Fruit fly (Drosophila melanogaster): Measurements from ENCODE around the gene CG14300.
A peak's percentile ranks its signal among the peaks of the same experiment; 100 is the strongest.

dm6 chr3R:18658945-18659642 is 34.4 kb downstream of the CG14300 start, which contains the start of the genes CG31224 and CstF64:
- no peak for TF ChIP-seq Pif1B (GFP tag; optimal IDR thresholded peaks at IDR 0.05)
- peak; percentile 61 for TF ChIP-seq CG9948 (tag; optimal IDR thresholded peaks at IDR 0.05)
- peak; percentile 84 for TF ChIP-seq EcR (GFP tag; optimal IDR thresholded peaks at IDR 0.05)
- TF ChIP-seq CG10348 (GFP tag; IDR thresholded peaks at IDR 0.05): peak; percentile 50; the same call in 1 of the 2 replicates

Measured in whole organism, pupa.